Fruit fly (Drosophila melanogaster) whole organism, wandering third instar larva: ENCODE results near the gene sosie.
A peak's percentile ranks its signal among the peaks of the same experiment; 100 is the strongest.

Experiments
- Abd-B ChIP-seq: fragments of >200 bp; optimal IDR thresholded peaks from 2 replicates; lab custom pipeline; 2017; ENCODE audit warnings: missing biosample characterization, missing genetic modification characterization
- CG32264 ChIP-seq: fragments of 200-800 bp; sonication (Bioruptor generic); optimal IDR thresholded peaks from 2 replicates; lab custom pipeline; 2016; ENCODE audit warnings: missing biosample characterization, missing genetic modification characterization
- CG9705 ChIP-seq: fragments of 200-800 bp; sonication (Bioruptor generic); optimal IDR thresholded peaks from 2 replicates; lab custom pipeline; 2018; ENCODE audit warnings: missing biosample characterization, mild to moderate bottlenecking, missing genetic modification characterization
- CrebA ChIP-seq: fragments of 200-800 bp; sonication (Bioruptor generic); optimal IDR thresholded peaks from 2 replicates; lab custom pipeline; 2016; ENCODE audit warnings: missing biosample characterization, mild to moderate bottlenecking, missing genetic modification characterization, borderline replicate concordance
- Dfd ChIP-seq: fragments of >200 bp; optimal IDR thresholded peaks from 2 replicates; lab custom pipeline; 2017; ENCODE audit warnings: missing biosample characterization, missing genetic modification characterization
- Dif ChIP-seq: fragments of 200-275, 200-300 bp; sonication (Bioruptor generic); optimal IDR thresholded peaks from 2 replicates; lab custom pipeline; 2018; ENCODE audit warnings: missing biosample characterization, missing genetic modification characterization; ENCODE audit not compliant: partially characterized antibody
- GATAd ChIP-seq: sonication (Bioruptor generic); optimal IDR thresholded peaks from 2 replicates; lab custom pipeline; 2016; ENCODE audit warnings: missing biosample characterization, missing genetic modification characterization
- HLH106 ChIP-seq: fragments of 200-800 bp; optimal IDR thresholded peaks from 3 replicates; lab custom pipeline; 2019; ENCODE audit warnings: missing biosample characterization, mild to moderate bottlenecking, missing genetic modification characterization, moderate library complexity
- Hnf4 ChIP-seq: fragments of 200-800 bp; sonication (Bioruptor generic); optimal IDR thresholded peaks from 2 replicates; lab custom pipeline; 2016; ENCODE audit warnings: missing biosample characterization, mild to moderate bottlenecking, missing genetic modification characterization
- Hr78 ChIP-seq: fragments of >200 bp; optimal IDR thresholded peaks from 2 replicates; lab custom pipeline; 2017; ENCODE audit warnings: missing biosample characterization, missing genetic modification characterization
- Hr83 ChIP-seq: fragments of 200-300 bp; sonication (Bioruptor generic); optimal IDR thresholded peaks from 2 replicates; lab custom pipeline; 2016; ENCODE audit warnings: missing biosample characterization, mild to moderate bottlenecking, missing genetic modification characterization, moderate library complexity; ENCODE audit not compliant: poor library complexity, severe bottlenecking
- Jra ChIP-seq: sonication (Bioruptor generic); optimal IDR thresholded peaks from 2 replicates; lab custom pipeline; 2016; ENCODE audit warnings: missing biosample characterization, missing genetic modification characterization
- Mio ChIP-seq: sonication (Bioruptor generic); optimal IDR thresholded peaks from 2 replicates; lab custom pipeline; 2016; ENCODE audit warnings: missing biosample characterization, missing genetic modification characterization
- N ChIP-seq: fragments of >200 bp; optimal IDR thresholded peaks from 2 replicates; lab custom pipeline; 2018; ENCODE audit warnings: missing biosample characterization, missing external identifiers, missing genetic modification characterization
- OdsH ChIP-seq: fragments of 200-800 bp; sonication (Bioruptor generic); optimal IDR thresholded peaks from 2 replicates; lab custom pipeline; 2016; ENCODE audit warnings: missing biosample characterization, mild to moderate bottlenecking, missing genetic modification characterization
- Rel ChIP-seq, 2 experiments: fragments of 200-800 bp; sonication (Bioruptor generic) in 1 of 2; optimal IDR thresholded peaks; 2 replicates in 1 of 2; 3 replicates in 1 of 2; lab custom pipeline; 2016 to 2019; ENCODE audit warnings: mild to moderate bottlenecking in 2 of 2, missing biosample characterization in 2 of 2, missing genetic modification characterization in 2 of 2, moderate library complexity in 1 of 2
- Sp1 ChIP-seq: fragments of 200-800 bp; sonication (Bioruptor generic); optimal IDR thresholded peaks from 3 replicates; lab custom pipeline; 2019; ENCODE audit warnings: missing biosample characterization, mild to moderate bottlenecking, missing genetic modification characterization, moderate library complexity
- Vsx2 ChIP-seq: fragments of 200-300, 225-300 bp; sonication (Bioruptor generic); optimal IDR thresholded peaks from 2 replicates; lab custom pipeline; 2018; ENCODE audit warnings: missing biosample characterization, missing genetic modification characterization; ENCODE audit not compliant: partially characterized antibody
- br ChIP-seq: fragments of 200-800 bp; sonication (Bioruptor generic); optimal IDR thresholded peaks from 2 replicates; lab custom pipeline; 2016; ENCODE audit warnings: missing biosample characterization, missing genetic modification characterization
- brk ChIP-seq: fragments of 200-800 bp; sonication (Bioruptor generic); optimal IDR thresholded peaks from 2 replicates; lab custom pipeline; 2016; ENCODE audit warnings: missing biosample characterization, mild to moderate bottlenecking, missing genetic modification characterization
- dl ChIP-seq, 2 experiments: fragments of 175-275, 200-275 bp in 1 of 2; fragments of 200-275 bp in 1 of 2; sonication (Bioruptor generic); optimal IDR thresholded peaks; lab custom pipeline; 2018; ENCODE audit warnings: mild to moderate bottlenecking in 2 of 2, missing biosample characterization in 2 of 2, missing genetic modification characterization in 2 of 2, moderate library complexity in 2 of 2; ENCODE audit not compliant: partially characterized antibody in 2 of 2, insufficient read depth in 1 of 2
- dmrt93B ChIP-seq: fragments of 200-800 bp; sonication (Bioruptor generic); optimal IDR thresholded peaks from 2 replicates; lab custom pipeline; 2018; ENCODE audit warnings: missing biosample characterization, mild to moderate bottlenecking, missing genetic modification characterization
- dsf ChIP-seq: sonication (Bioruptor generic); optimal IDR thresholded peaks from 2 replicates; lab custom pipeline; 2016; ENCODE audit warnings: missing biosample characterization, missing genetic modification characterization, borderline replicate concordance
- ey ChIP-seq: fragments of 200-800 bp; sonication (Bioruptor generic); optimal IDR thresholded peaks from 2 replicates; lab custom pipeline; 2016; ENCODE audit warnings: missing biosample characterization, missing genetic modification characterization
- foxo ChIP-seq, 2 experiments: fragments of 200-800 bp; sonication (Bioruptor generic); optimal IDR thresholded peaks; 2 replicates in 1 of 2; 3 replicates in 1 of 2; lab custom pipeline; 2016 to 2017; ENCODE audit warnings: missing biosample characterization in 2 of 2, missing genetic modification characterization in 2 of 2
- fru ChIP-seq: fragments of 200-800 bp; sonication (Bioruptor generic); optimal IDR thresholded peaks from 3 replicates; lab custom pipeline; 2016; ENCODE audit warnings: missing biosample characterization, mild to moderate bottlenecking, missing genetic modification characterization
- h ChIP-seq: fragments of 200-800 bp; sonication (Bioruptor generic); optimal IDR thresholded peaks from 3 replicates; lab custom pipeline; 2016; ENCODE audit warnings: missing biosample characterization, mild to moderate bottlenecking, missing genetic modification characterization
- jim ChIP-seq: fragments of 175-275, 200-325 bp; sonication (Bioruptor generic); optimal IDR thresholded peaks from 2 replicates; lab custom pipeline; 2016; ENCODE audit warnings: missing biosample characterization, mild to moderate bottlenecking, missing genetic modification characterization
- lola ChIP-seq: fragments of >200 bp; optimal IDR thresholded peaks from 2 replicates; lab custom pipeline; 2017; ENCODE audit warnings: missing biosample characterization, missing genetic modification characterization
- pan ChIP-seq: fragments of >200 bp; optimal IDR thresholded peaks from 2 replicates; lab custom pipeline; 2017
- psq ChIP-seq: fragments of 200-800 bp; sonication (Bioruptor generic); optimal IDR thresholded peaks from 3 replicates; lab custom pipeline; 2017; ENCODE audit warnings: missing biosample characterization, mild to moderate bottlenecking, missing genetic modification characterization, moderate library complexity
- rgr ChIP-seq: fragments of 200-800 bp; sonication (Bioruptor generic); optimal IDR thresholded peaks from 3 replicates; lab custom pipeline; 2016; ENCODE audit warnings: missing biosample characterization, mild to moderate bottlenecking, missing genetic modification characterization
- sage ChIP-seq: fragments of 200-800 bp; sonication (Bioruptor generic); optimal IDR thresholded peaks from 2 replicates; lab custom pipeline; 2016; ENCODE audit warnings: missing biosample characterization, mild to moderate bottlenecking, missing genetic modification characterization
- sv ChIP-seq: fragments of 200-800 bp; sonication (Bioruptor generic); optimal IDR thresholded peaks from 3 replicates; lab custom pipeline; 2016; ENCODE audit warnings: missing biosample characterization, missing genetic modification characterization
- tai ChIP-seq: sonication (Bioruptor generic); optimal IDR thresholded peaks from 2 replicates; lab custom pipeline; 2016; ENCODE audit warnings: missing biosample characterization, missing genetic modification characterization
- usp ChIP-seq: fragments of >200 bp; optimal IDR thresholded peaks from 2 replicates; lab custom pipeline; 2017; ENCODE audit warnings: missing biosample characterization, missing genetic modification characterization
- woc ChIP-seq: sonication (Bioruptor generic); optimal IDR thresholded peaks from 2 replicates; lab custom pipeline; 2016; ENCODE audit warnings: missing biosample characterization, mild to moderate bottlenecking, missing genetic modification characterization

sosie gene

dm6 chr3R:24816993-24817854 is 16.5 kb upstream of the sosie start, which contains the start of the genes CG5808 and Saf-B:
Gene CG5808, minus strand, starts transcription at chr3R:24817007.
Gene Saf-B, plus strand, starts transcription at chr3R:24817464.
- TF ChIP-seq Hr83 (GFP tag; lab: Kevin White, UChicago) = peak; percentile 22
- TF ChIP-seq Rel (GFP tag; optimal IDR thresholded peaks at IDR 0.05; lab: Kevin White, UChicago) = no peak
- TF ChIP-seq Rel (tag; optimal IDR thresholded peaks at IDR 0.05; lab: Kevin White, UChicago) = peak; percentile 19
- no peak for TF ChIP-seq N (GFP tag; lab: Kevin White, UChicago)
- TF ChIP-seq psq = peak; percentile 27

dm6 chr3R:24823061-24823460 is 10.7 kb upstream of the sosie start:
- TF ChIP-seq Rel (GFP tag; optimal IDR thresholded peaks at IDR 0.05; lab: Kevin White, UChicago) = no peak
- TF ChIP-seq Rel (tag; optimal IDR thresholded peaks at IDR 0.05; lab: Kevin White, UChicago) = peak; percentile 96
- TF ChIP-seq dsf = no peak

- no peak for TF ChIP-seq br (GFP tag; lab: Kevin White, UChicago)
- no peak for TF ChIP-seq Hnf4 (GFP tag; lab: Kevin White, UChicago)
Measured at dm6 chr3R:24825548-24825947, 8.2 kb upstream of the sosie start, which contains the start of gene niki. Gene niki, minus strand, starts transcription at chr3R:24825648.

- no peak for TF ChIP-seq dl (GFP tag; optimal IDR thresholded peaks at IDR 0.05; lab: Kevin White, UChicago; ENCODE audit: insufficient read depth in 1 of 2, partially characterized antibody in 2 of 2)
- no peak for TF ChIP-seq OdsH (GFP tag; lab: Kevin White, UChicago)
- TF ChIP-seq CG32264 (GFP tag; lab: Kevin White, UChicago) = no peak
- TF ChIP-seq Mio (GFP tag; lab: Kevin White, UChicago) = no peak
- TF ChIP-seq Sp1 (GFP tag; lab: Kevin White, UChicago) = no peak
- no peak for TF ChIP-seq Jra (GFP tag; lab: Kevin White, UChicago)
- no peak for TF ChIP-seq foxo (GFP tag; optimal IDR thresholded peaks at IDR 0.05; lab: Kevin White, UChicago)
- TF ChIP-seq br (GFP tag; lab: Kevin White, UChicago) = no peak
- TF ChIP-seq Vsx2 = no peak
- no peak for TF ChIP-seq ey (GFP tag; lab: Kevin White, UChicago)
- TF ChIP-seq sv = no peak
- TF ChIP-seq Hr78 (GFP tag; lab: Kevin White, UChicago) = no peak
- TF ChIP-seq usp (GFP tag; lab: Kevin White, UChicago) = no peak
- TF ChIP-seq lola (GFP tag; lab: Kevin White, UChicago) = no peak
- TF ChIP-seq sage (GFP tag; lab: Kevin White, UChicago) = no peak
Measured at dm6 chr3R:24828234-24828633, 5.5 kb upstream of the sosie start, which contains the start of gene RabX4. Gene RabX4, minus strand, starts transcription at chr3R:24828409.

dm6 chr3R:24829887-24830351 is 3.8 kb upstream of the sosie start, which contains the start of the genes Kaz and CG43273:
Gene Kaz, minus strand, starts transcription at chr3R:24829959.
Gene CG43273, plus strand, starts transcription at chr3R:24830301.
- TF ChIP-seq ey (GFP tag; lab: Kevin White, UChicago) = peak; percentile 42
- TF ChIP-seq tai = no peak
- TF ChIP-seq fru (GFP tag; lab: Kevin White, UChicago) = no peak
- peak; percentile 75 for TF ChIP-seq psq
- no peak for TF ChIP-seq Sp1 (GFP tag; lab: Kevin White, UChicago)
- TF ChIP-seq HLH106 (tag; lab: Kevin White, UChicago) = peak; percentile 81
- TF ChIP-seq brk (GFP tag; lab: Kevin White, UChicago) = no peak
- TF ChIP-seq CrebA (GFP tag; lab: Kevin White, UChicago) = no peak
- TF ChIP-seq N (GFP tag; lab: Kevin White, UChicago) = no peak
- no peak for TF ChIP-seq h (GFP tag; lab: Kevin White, UChicago)
- TF ChIP-seq Abd-B (GFP tag; lab: Kevin White, UChicago) = no peak
- peak; percentile 68 for TF ChIP-seq sage (GFP tag; lab: Kevin White, UChicago)
- no peak for TF ChIP-seq Vsx2
- peak; percentile 64 for TF ChIP-seq CG9705
- TF ChIP-seq Mio (GFP tag; lab: Kevin White, UChicago) = no peak
- TF ChIP-seq sv = peak; percentile 15
- TF ChIP-seq pan = no peak
- no peak for TF ChIP-seq CG32264 (GFP tag; lab: Kevin White, UChicago)
- no peak for TF ChIP-seq Hr83 (GFP tag; lab: Kevin White, UChicago)
- no peak for TF ChIP-seq dmrt93B
- no peak for TF ChIP-seq Dif (GFP tag; lab: Kevin White, UChicago)
- no peak for TF ChIP-seq Dfd
- no peak for TF ChIP-seq Jra (GFP tag; lab: Kevin White, UChicago)
- TF ChIP-seq jim = no peak
- no peak for TF ChIP-seq GATAd (GFP tag; lab: Kevin White, UChicago)
- TF ChIP-seq woc (GFP tag; lab: Kevin White, UChicago) = peak; percentile 78
- TF ChIP-seq rgr (GFP tag; lab: Kevin White, UChicago) = no peak
- no peak for TF ChIP-seq br (GFP tag; lab: Kevin White, UChicago)
- no peak for TF ChIP-seq Rel (GFP tag; optimal IDR thresholded peaks at IDR 0.05; lab: Kevin White, UChicago)
- no peak for TF ChIP-seq Rel (tag; optimal IDR thresholded peaks at IDR 0.05; lab: Kevin White, UChicago)
- no peak for TF ChIP-seq lola (GFP tag; lab: Kevin White, UChicago)
- peak; percentile 49 for TF ChIP-seq OdsH (GFP tag; lab: Kevin White, UChicago)
